Fruit fly (Drosophila melanogaster): ENCODE measurements around the gene CG7362.

DNA sequence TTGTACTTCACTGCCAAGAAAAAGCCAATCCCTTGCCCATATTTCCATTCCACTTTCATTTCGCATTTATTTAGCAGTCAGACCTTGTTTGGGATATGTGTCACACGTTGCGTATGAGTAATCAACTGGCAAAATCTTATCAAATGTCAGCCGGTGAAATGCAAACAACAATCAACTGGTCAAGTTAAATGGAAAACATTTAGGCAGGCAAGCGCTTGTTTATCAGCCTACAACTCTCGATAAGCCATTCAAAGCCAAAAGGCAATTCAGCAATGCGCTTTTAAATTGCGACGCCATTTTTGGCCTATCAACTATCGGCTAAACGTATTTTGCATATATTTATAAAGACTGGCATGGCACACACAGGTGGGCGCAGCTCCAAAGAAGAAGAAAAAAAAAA is 26.5 kb upstream of the CG7362 start:
- TF ChIP-seq CG9948 (tag; optimal IDR thresholded peaks at IDR 0.05): no peak
- no peak for TF ChIP-seq D1 (tag; optimal IDR thresholded peaks at IDR 0.05)
- TF ChIP-seq Pif1B (GFP tag; optimal IDR thresholded peaks at IDR 0.05): no peak
- TF ChIP-seq CG15710 (tag; optimal IDR thresholded peaks at IDR 0.05): no peak
- TF ChIP-seq gl (tag; optimal IDR thresholded peaks at IDR 0.05): no peak
- TF ChIP-seq CG12605 (GFP tag; IDR thresholded peaks at IDR 0.05): no peak
- TF ChIP-seq CG32121 (GFP tag; IDR thresholded peaks at IDR 0.05): no peak
- no peak for TF ChIP-seq Snoo (tag; optimal IDR thresholded peaks at IDR 0.05)
- no peak for TF ChIP-seq EcR (GFP tag; optimal IDR thresholded peaks at IDR 0.05)
- no peak for TF ChIP-seq rn (GFP tag; IDR thresholded peaks at IDR 0.05)
- no peak for TF ChIP-seq CG4496 (GFP tag; IDR thresholded peaks at IDR 0.05)
- TF ChIP-seq CG17806 (tag; optimal IDR thresholded peaks at IDR 0.05): no peak
- no peak for TF ChIP-seq CG13204 (GFP tag; optimal IDR thresholded peaks at IDR 0.05)

Data from whole organism, pupa.